Fruit fly (Drosophila melanogaster): ENCODE results near the gene jet.

dm6 chr2L:4968767-4969166 is 19.2 kb upstream of the jet start, which contains the start of the genes Scox and Polr1C:
- TF ChIP-seq EcR (GFP tag; optimal IDR thresholded peaks at IDR 0.05) (no peak), usp (GFP tag; optimal IDR thresholded peaks at IDR 0.05) (no peak), CG8478 (optimal IDR thresholded peaks at IDR 0.05) (no peak), Dll (optimal IDR thresholded peaks at IDR 0.05) (no peak)

Measured in whole organism.